Fruit fly (Drosophila melanogaster) whole organism, embryonic: ENCODE measurements around the gene CG34258.

Source experiments
- ATbp ChIP-seq: fragments of 200-800 bp; sonication (Bioruptor generic); optimal IDR thresholded peaks from 2 replicates; lab custom pipeline; 2017; ENCODE audit warnings: missing biosample characterization, mild to moderate bottlenecking, missing genetic modification characterization, missing genetic modification reagents
- CG11560 ChIP-seq: fragments of 200-800 bp; sonication (Bioruptor generic); IDR thresholded peaks from 3 replicates; pipeline ENCODE4 v1.3.6; 2022; ENCODE audit warnings: missing biosample characterization, missing genetic modification characterization
- CG16779 ChIP-seq: fragments of 200-800 bp; sonication (Bioruptor generic); IDR thresholded peaks from 2 replicates; pipeline ENCODE4 v1.3.6; 2022; ENCODE audit warnings: missing biosample characterization, missing genetic modification characterization
- CG2129 ChIP-seq: fragments of 200-800 bp; sonication (Bioruptor generic); IDR thresholded peaks from 2 replicates; pipeline ENCODE4 v1.3.6; 2022; ENCODE audit warnings: missing biosample characterization, missing genetic modification characterization; ENCODE audit not compliant: partially characterized antibody
- CG30020 ChIP-seq: fragments of 200-800 bp; optimal IDR thresholded peaks from 2 replicates; lab custom pipeline; 2019; ENCODE audit warnings: missing biosample characterization, mild to moderate bottlenecking, missing genetic modification characterization, moderate library complexity
- CG30431 ChIP-seq: fragments of 200-800 bp; sonication (Bioruptor generic); optimal IDR thresholded peaks from 2 replicates; lab custom pipeline; 2017; ENCODE audit warnings: missing biosample characterization, missing genetic modification characterization
- CG32772 ChIP-seq: fragments of 200-800 bp; sonication (Bioruptor generic); IDR thresholded peaks from 2 replicates; pipeline ENCODE4 v1.3.6; 2022; ENCODE audit warnings: missing biosample characterization, missing genetic modification characterization
- CG33557 ChIP-seq: fragments of 200-800 bp; sonication (Bioruptor generic); optimal IDR thresholded peaks from 2 replicates; lab custom pipeline; 2019; ENCODE audit warnings: missing biosample characterization, mild to moderate bottlenecking, missing genetic modification characterization, moderate library complexity
- CG34376 ChIP-seq: fragments of 200-800 bp; sonication (Bioruptor generic); optimal IDR thresholded peaks from 2 replicates; lab custom pipeline; 2018; ENCODE audit warnings: missing biosample characterization, mild to moderate bottlenecking, missing genetic modification characterization
- CG34422 ChIP-seq: fragments of 200-800 bp; sonication (Bioruptor generic); IDR thresholded peaks from 3 replicates; pipeline ENCODE4 v1.3.6; 2022; ENCODE audit warnings: missing biosample characterization, missing genetic modification characterization
- CG3838 ChIP-seq: fragments of 200-800 bp; sonication (Bioruptor generic); optimal IDR thresholded peaks from 3 replicates; lab custom pipeline; 2016; ENCODE audit warnings: missing biosample characterization, missing genetic modification characterization
- CG7271 ChIP-seq: fragments of 200-800 bp; sonication (Bioruptor generic); optimal IDR thresholded peaks from 2 replicates; lab custom pipeline; 2018; ENCODE audit warnings: missing biosample characterization, mild to moderate bottlenecking, missing genetic modification characterization, moderate library complexity
- CTCF ChIP-seq: fragments of 200-800 bp; sonication (Bioruptor generic); optimal IDR thresholded peaks from 2 replicates; lab custom pipeline; 2017; ENCODE audit warnings: missing biosample characterization, mild to moderate bottlenecking, missing genetic modification characterization, moderate library complexity
- Dll ChIP-seq: fragments of 200-800 bp; sonication (Bioruptor generic); IDR thresholded peaks from 4 replicates; pipeline ENCODE4 v1.3.6; 2022; ENCODE audit warnings: missing biosample characterization, missing genetic modification characterization; ENCODE audit not compliant: partially characterized antibody
- Dp ChIP-seq: fragments of 200-800 bp; sonication (Bioruptor generic); optimal IDR thresholded peaks from 2 replicates; lab custom pipeline; 2018; ENCODE audit warnings: missing biosample characterization, mild to moderate bottlenecking, missing genetic modification characterization, moderate library complexity
- Dref ChIP-seq: fragments of 200-800 bp; sonication (Bioruptor generic); IDR thresholded peaks from 2 replicates; pipeline ENCODE4 v1.3.6; 2022; ENCODE audit warnings: missing biosample characterization, missing genetic modification characterization
- Eip74EF ChIP-seq, 2 experiments: fragments of 200-800 bp in 1 of 2; fragments of >200 bp in 1 of 2; sonication (Bioruptor generic) in 1 of 2; optimal IDR thresholded peaks; 2 replicates each; lab custom pipeline; 2017 to 2019; ENCODE audit warnings: missing biosample characterization in 2 of 2, missing genetic modification characterization in 2 of 2, mild to moderate bottlenecking in 1 of 2, moderate library complexity in 1 of 2
- Elba2 ChIP-seq: fragments of 200-800 bp; sonication (Bioruptor generic); optimal IDR thresholded peaks from 3 replicates; lab custom pipeline; 2016; ENCODE audit warnings: missing biosample characterization, missing genetic modification characterization
- Ets97D ChIP-seq: fragments of 200-800 bp; sonication (Bioruptor generic); optimal IDR thresholded peaks from 3 replicates; lab custom pipeline; 2016; ENCODE audit warnings: missing biosample characterization, missing genetic modification characterization
- HLHmδ ChIP-seq: fragments of 200-800 bp; sonication (Bioruptor generic); optimal IDR thresholded peaks from 2 replicates; lab custom pipeline; 2018; ENCODE audit warnings: missing biosample characterization, mild to moderate bottlenecking, missing genetic modification characterization, moderate library complexity
- Hmr ChIP-seq: fragments of 200-800 bp; sonication (Bioruptor generic); optimal IDR thresholded peaks from 3 replicates; lab custom pipeline; 2017; ENCODE audit warnings: mild to moderate bottlenecking, missing biosample characterization, missing genetic modification reagents, missing genetic modification characterization
- Hr51 ChIP-seq, 2 experiments: fragments of 200-800 bp; sonication (Bioruptor generic); optimal IDR thresholded peaks; 2 replicates in 1 of 2; 3 replicates in 1 of 2; lab custom pipeline; 2016 to 2018; ENCODE audit warnings: missing biosample characterization in 2 of 2, missing genetic modification characterization in 2 of 2, mild to moderate bottlenecking in 1 of 2, moderate library complexity in 1 of 2
- Lhr ChIP-seq: fragments of 200-800 bp; sonication (Bioruptor generic); optimal IDR thresholded peaks from 3 replicates; lab custom pipeline; 2017; ENCODE audit warnings: mild to moderate bottlenecking, missing biosample characterization, missing genetic modification reagents, missing genetic modification characterization
- Vsx1 ChIP-seq: fragments of 200-800 bp; sonication (Bioruptor generic); optimal IDR thresholded peaks from 2 replicates; lab custom pipeline; 2017; ENCODE audit warnings: missing biosample characterization, mild to moderate bottlenecking, missing genetic modification characterization, missing genetic modification reagents
- Xbp1 ChIP-seq: fragments of 200-800 bp; sonication (Bioruptor generic); optimal IDR thresholded peaks from 3 replicates; lab custom pipeline; 2016; ENCODE audit warnings: missing biosample characterization, mild to moderate bottlenecking, missing genetic modification characterization
- ap ChIP-seq: fragments of 200-800 bp; sonication (Bioruptor generic); IDR thresholded peaks from 2 replicates; pipeline ENCODE4 v1.3.6; 2022; ENCODE audit warnings: missing biosample characterization, missing genetic modification characterization
- bowl ChIP-seq: fragments of 200-800 bp; sonication (Bioruptor generic); IDR thresholded peaks from 2 replicates; pipeline ENCODE4 v1.3.6; 2022; ENCODE audit warnings: missing biosample characterization, missing genetic modification characterization
- btn ChIP-seq: fragments of 200-800 bp; sonication (Bioruptor generic); optimal IDR thresholded peaks from 2 replicates; lab custom pipeline; 2016; ENCODE audit warnings: missing biosample characterization, missing genetic modification characterization
- caup ChIP-seq: fragments of 200-800 bp; sonication (Bioruptor generic); optimal IDR thresholded peaks from 3 replicates; lab custom pipeline; 2017; ENCODE audit warnings: missing biosample characterization, mild to moderate bottlenecking, missing genetic modification characterization, moderate library complexity; ENCODE audit not compliant: severe bottlenecking
- chif ChIP-seq, 2 experiments: fragments of 200-800 bp; sonication (Bioruptor generic); optimal IDR thresholded peaks; 3 replicates each; lab custom pipeline; 2016; ENCODE audit warnings: missing biosample characterization in 2 of 2, missing genetic modification characterization in 2 of 2
- crc ChIP-seq: fragments of 200-800 bp; sonication (Bioruptor generic); optimal IDR thresholded peaks from 2 replicates; lab custom pipeline; 2016; ENCODE audit warnings: missing biosample characterization, missing genetic modification characterization
- crp ChIP-seq, 2 experiments: fragments of 200-800 bp; sonication (Bioruptor generic); optimal IDR thresholded peaks; 2 replicates in 1 of 2; 3 replicates in 1 of 2; lab custom pipeline; 2017; ENCODE audit warnings: missing biosample characterization in 2 of 2, missing genetic modification characterization in 2 of 2, mild to moderate bottlenecking in 1 of 2, moderate library complexity in 1 of 2
- en ChIP-seq: fragments of 200-800 bp; sonication (Bioruptor generic); optimal IDR thresholded peaks from 2 replicates; lab custom pipeline; 2016; ENCODE audit warnings: missing biosample characterization, missing genetic modification characterization
- ewg ChIP-seq: fragments of 200-800 bp; sonication (Bioruptor generic); optimal IDR thresholded peaks from 3 replicates; lab custom pipeline; 2017; ENCODE audit warnings: mild to moderate bottlenecking, missing biosample characterization, missing genetic modification reagents, missing genetic modification characterization
- ftz-f1 ChIP-seq: fragments of 200-800 bp; sonication (Bioruptor generic); optimal IDR thresholded peaks from 2 replicates; lab custom pipeline; 2016; ENCODE audit warnings: missing biosample characterization, missing genetic modification characterization
- grau ChIP-seq: fragments of 200-800 bp; optimal IDR thresholded peaks from 3 replicates; lab custom pipeline; 2019; ENCODE audit warnings: missing biosample characterization, mild to moderate bottlenecking, missing genetic modification characterization, moderate library complexity
- lbe ChIP-seq: fragments of 200-800 bp; sonication (Bioruptor generic); optimal IDR thresholded peaks from 2 replicates; lab custom pipeline; 2016; ENCODE audit warnings: missing biosample characterization, mild to moderate bottlenecking, missing genetic modification characterization
- nerfin-2 ChIP-seq: fragments of 200-800 bp; sonication (Bioruptor generic); IDR thresholded peaks from 2 replicates; pipeline ENCODE4 v1.3.6; 2022; ENCODE audit warnings: missing biosample characterization, missing genetic modification characterization; ENCODE audit not compliant: partially characterized antibody
- phol ChIP-seq: fragments of 200-800 bp; sonication (Bioruptor generic); optimal IDR thresholded peaks from 3 replicates; lab custom pipeline; 2018; ENCODE audit warnings: missing biosample characterization, mild to moderate bottlenecking, missing genetic modification characterization, moderate library complexity
- psq ChIP-seq: fragments of 200-800 bp; sonication (Bioruptor generic); optimal IDR thresholded peaks from 2 replicates; lab custom pipeline; 2017; ENCODE audit warnings: missing biosample characterization, missing genetic modification characterization
- pum ChIP-seq: fragments of 200-800 bp; sonication (Bioruptor generic); optimal IDR thresholded peaks from 2 replicates; lab custom pipeline; 2016; ENCODE audit warnings: missing biosample characterization, missing genetic modification characterization
- pzg ChIP-seq: fragments of 200-800 bp; sonication (Bioruptor generic); optimal IDR thresholded peaks from 3 replicates; lab custom pipeline; 2018; ENCODE audit warnings: missing biosample characterization, mild to moderate bottlenecking, missing genetic modification characterization, moderate library complexity
- schlank ChIP-seq: fragments of 200-800 bp; sonication (Bioruptor generic); optimal IDR thresholded peaks from 2 replicates; lab custom pipeline; 2018; ENCODE audit warnings: missing biosample characterization, mild to moderate bottlenecking, missing genetic modification characterization
- sd ChIP-seq: fragments of 200-800 bp; sonication (Bioruptor generic); optimal IDR thresholded peaks from 3 replicates; lab custom pipeline; 2018; ENCODE audit warnings: missing biosample characterization, mild to moderate bottlenecking, missing genetic modification characterization, moderate library complexity
- so ChIP-seq: fragments of 200-800 bp; sonication (Bioruptor generic); IDR thresholded peaks from 3 replicates; pipeline ENCODE4 v1.3.6; 2022; ENCODE audit warnings: missing biosample characterization, missing genetic modification characterization
- tap ChIP-seq: fragments of 200-800 bp; optimal IDR thresholded peaks from 3 replicates; lab custom pipeline; 2019; ENCODE audit warnings: missing biosample characterization, mild to moderate bottlenecking, missing genetic modification characterization, moderate library complexity
- tup ChIP-seq: fragments of 200-800 bp; sonication (Bioruptor generic); optimal IDR thresholded peaks from 2 replicates; lab custom pipeline; 2016; ENCODE audit warnings: missing biosample characterization, mild to moderate bottlenecking, missing genetic modification characterization, moderate library complexity
- wek ChIP-seq: fragments of 200-800 bp; sonication (Bioruptor generic); optimal IDR thresholded peaks from 3 replicates; lab custom pipeline; 2018; ENCODE audit warnings: missing biosample characterization, mild to moderate bottlenecking, missing genetic modification characterization, moderate library complexity

CG34258 gene

dm6 chr3L:19909234-19910053 is 42.3 kb downstream of the CG34258 start (continued):
- TF ChIP-seq CG32772 (GFP tag; lab: Robert Waterston, UW) (no peak), psq (GFP tag; lab: Kevin White, UChicago) (peak; percentile 82), Vsx1 (GFP tag; lab: Kevin White, UChicago) (no peak), crp (GFP tag; optimal IDR thresholded peaks at IDR 0.05; lab: Kevin White, UChicago) (peak; percentile 54 to 84), CG34376 (GFP tag; lab: Kevin White, UChicago) (peak; percentile 44), CG2129 (no peak), en (GFP tag; lab: Kevin White, UChicago) (no peak), phol (tag; lab: Kevin White, UChicago) (peak; percentile 89), ATbp (GFP tag; lab: Kevin White, UChicago) (no peak), Eip74EF (GFP tag; optimal IDR thresholded peaks at IDR 0.05; lab: Kevin White, UChicago) (peak in 1 of 2 experiments; percentile 23), HLHmδ (GFP tag; lab: Kevin White, UChicago) (peak; percentile 55), Dp (peak; percentile 16), CG7271 (tag; lab: Kevin White, UChicago) (peak; percentile 8), CG33557 (GFP tag; lab: Kevin White, UChicago) (no peak), tap (tag; lab: Kevin White, UChicago) (no peak), ftz-f1 (no peak), wek (GFP tag; lab: Kevin White, UChicago) (peak; percentile 29), tup (no peak), CG3838 (GFP tag; lab: Kevin White, UChicago) (no peak), Elba2 (GFP tag; lab: Kevin White, UChicago) (peak; percentile 55), crc (no peak), Hmr (peak; percentile 54), caup (peak; percentile 24), nerfin-2 (GFP tag; lab: Robert Waterston, UW) (no peak), Hr51 (GFP tag; optimal IDR thresholded peaks at IDR 0.05; lab: Kevin White, UChicago) (peak in 1 of 2 experiments; percentile 25), Dref (peak; percentile 51), bowl (GFP tag; lab: Robert Waterston, UW) (no peak), Dll (no peak), chif (GFP tag; optimal IDR thresholded peaks at IDR 0.05; lab: Kevin White, UChicago) (no peak), CG30020 (tag; lab: Kevin White, UChicago) (peak; percentile 38), pzg (GFP tag; lab: Kevin White, UChicago) (peak; percentile 88), Xbp1 (GFP tag; lab: Kevin White, UChicago) (peak; percentile 24), grau (tag; lab: Kevin White, UChicago) (peak; percentile 34), CG11560 (no peak), sd (tag; lab: Kevin White, UChicago) (peak; percentile 14), CG30431 (GFP tag; lab: Kevin White, UChicago) (no peak), schlank (tag; lab: Kevin White, UChicago) (no peak), ewg (peak; percentile 9), so (GFP tag; lab: Robert Waterston, UW) (no peak), CG16779 (GFP tag; lab: Robert Waterston, UW) (no peak), CTCF (peak; percentile 9), pum (GFP tag; lab: Kevin White, UChicago) (no peak), ap (no peak), Ets97D (GFP tag; lab: Kevin White, UChicago) (peak; percentile 64), btn (GFP tag; lab: Kevin White, UChicago) (no peak), CG34422 (GFP tag; lab: Robert Waterston, UW) (peak; percentile 9; the same call in 1 of the 3 replicates), lbe (GFP tag; lab: Kevin White, UChicago) (no peak), Lhr (GFP tag; lab: Kevin White, UChicago) (peak; percentile 65)
